Worm (Caenorhabditis elegans) whole organism, midembryonic: ENCODE data around the gene nspd-2.

Experiments
- T22C8.4 ChIP-seq: fragments of 200-800 bp; sonication (Bioruptor generic); IDR thresholded peaks from 2 replicates; pipeline ENCODE4 v1.3.6; 2022; ENCODE audit warnings: missing genetic modification characterization, missing compliant biosample characterization
- cog-1 ChIP-seq: sonication (generic microtip); optimal IDR thresholded peaks from 2 replicates; lab custom pipeline; 2016; ENCODE audit warnings: missing genetic modification characterization, missing compliant biosample characterization
- flt-1 ChIP-seq: fragments of 200-800 bp; sonication (Bioruptor generic); IDR thresholded peaks from 2 replicates; pipeline ENCODE4 v1.3.6; 2022; ENCODE audit warnings: missing genetic modification characterization, missing compliant biosample characterization
- klf-2 ChIP-seq: fragments of 200-800 bp; sonication (Bioruptor generic); conservative IDR thresholded peaks from 2 replicates; pipeline ENCODE4 v1.3.6; 2022; ENCODE audit warnings: missing genetic modification reagents, missing genetic modification characterization, missing compliant biosample characterization
- med-1 ChIP-seq: sonication (generic microtip); optimal IDR thresholded peaks from 2 replicates; lab custom pipeline; 2017; ENCODE audit warnings: missing genetic modification characterization, mild to moderate bottlenecking, missing compliant biosample characterization, antibody characterized with exemption, missing genetic modification reagents; ENCODE audit not compliant: insufficient read depth
- ref-1 ChIP-seq: fragments of 200-800 bp; sonication (Bioruptor generic); conservative IDR thresholded peaks from 2 replicates; pipeline ENCODE4 v1.3.6; 2022; ENCODE audit warnings: missing genetic modification reagents, missing genetic modification characterization, missing compliant biosample characterization
- tab-1 ChIP-seq: fragments of 200-800 bp; sonication (Bioruptor generic); IDR thresholded peaks from 2 replicates; pipeline ENCODE4 v1.3.6; 2022; ENCODE audit warnings: missing genetic modification characterization, missing compliant biosample characterization
- ztf-23 ChIP-seq: fragments of 200-800 bp; sonication (Bioruptor generic); IDR thresholded peaks from 2 replicates; pipeline ENCODE4 v1.3.6; 2022; ENCODE audit warnings: missing genetic modification reagents, missing genetic modification characterization, missing compliant biosample characterization
- ztf-29 ChIP-seq: fragments of 200-800 bp; sonication (Bioruptor generic); IDR thresholded peaks from 2 replicates; pipeline ENCODE4 v1.3.6; 2022; ENCODE audit warnings: missing genetic modification reagents, missing genetic modification characterization, missing compliant biosample characterization

The nspd-2 gene

DNA sequence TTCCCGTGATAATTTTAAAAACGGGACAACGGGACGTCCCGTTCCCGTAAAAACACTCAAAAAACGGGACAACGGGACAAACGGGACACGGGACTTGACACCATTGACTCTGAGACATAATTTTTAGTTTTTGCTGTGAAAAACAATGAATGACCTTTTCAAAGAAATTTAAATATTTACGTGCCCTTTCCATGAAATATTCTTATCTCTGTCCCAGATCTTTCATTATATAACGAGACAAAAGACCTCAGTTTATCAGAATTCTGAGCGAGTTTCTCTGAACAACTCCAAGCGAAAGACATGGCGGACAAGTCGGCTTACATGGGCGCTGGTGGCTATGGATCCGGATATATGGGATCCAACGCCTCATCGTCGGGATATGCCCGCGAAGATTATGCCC lies at the start of gene nspd-2:
Gene nspd-2, plus strand, starts transcription at position 301 of the 400 bp plus-strand sequence.
- TF ChIP-seq ztf-23 (GFP tag; lab: Robert Waterston, UW) (no peak), flt-1 (no peak)

DNA sequence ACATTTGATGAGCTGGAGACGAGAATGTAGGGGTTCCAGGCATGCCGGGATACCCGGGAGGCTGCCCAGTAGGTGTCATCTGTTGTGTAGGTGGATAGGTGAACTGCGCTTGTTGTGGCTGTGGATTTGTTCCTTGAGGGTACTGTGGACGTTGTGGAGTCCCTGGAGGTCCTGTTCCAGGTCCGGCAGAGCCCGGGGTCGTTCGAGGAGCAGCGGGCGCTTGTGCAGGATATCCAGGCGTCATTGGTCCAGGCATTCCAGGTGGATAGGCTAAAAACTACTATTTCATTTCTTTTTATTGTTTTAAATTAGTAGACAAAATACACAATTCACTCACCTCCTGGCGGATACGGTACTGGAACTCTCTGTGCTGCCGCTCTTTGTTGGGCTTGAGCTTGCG lies 48.6 kb upstream of the nspd-2 start:
- TF ChIP-seq T22C8.4 (GFP tag; lab: Robert Waterston, UW) (no peak), klf-2 (no peak), ztf-23 (GFP tag; lab: Robert Waterston, UW) (no peak), flt-1 (no peak), med-1 (GFP tag; lab: Kevin White, UChicago) (no peak), ref-1 (GFP tag; lab: Robert Waterston, UW) (no peak), ztf-29 (GFP tag; lab: Robert Waterston, UW) (no peak), cog-1 (no peak), tab-1 (GFP tag; lab: Robert Waterston, UW) (no peak)

DNA sequence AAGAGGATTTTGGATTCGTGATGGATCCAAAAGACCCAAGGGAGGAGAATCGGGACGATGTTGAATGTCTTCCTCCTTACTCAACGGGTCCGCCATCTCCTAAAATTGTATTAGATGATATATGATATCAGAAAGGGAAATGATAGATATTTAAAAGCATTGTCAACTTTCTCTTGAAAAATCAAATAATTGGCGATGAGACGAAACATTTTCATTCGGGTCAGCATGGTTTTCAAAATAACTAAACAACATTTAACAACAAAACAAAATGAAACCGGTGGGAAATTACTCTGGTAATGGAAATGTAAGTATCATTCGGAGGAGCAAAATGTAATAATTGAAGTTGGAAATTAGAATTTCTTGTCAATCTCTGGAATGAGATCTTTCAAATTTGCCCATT lies 47.4 kb upstream of the nspd-2 start, which contains the start of gene pis-1:
Gene pis-1, minus strand, starts transcription at position 101 of the 400 bp plus-strand sequence.
- TF ChIP-seq cog-1 (no peak), flt-1 (no peak), ztf-29 (GFP tag; lab: Robert Waterston, UW) (no peak), ztf-23 (GFP tag; lab: Robert Waterston, UW) (no peak), med-1 (GFP tag; lab: Kevin White, UChicago) (no peak), ref-1 (GFP tag; lab: Robert Waterston, UW) (no peak), klf-2 (no peak), tab-1 (GFP tag; lab: Robert Waterston, UW) (no peak), T22C8.4 (GFP tag; lab: Robert Waterston, UW) (no peak)

DNA sequence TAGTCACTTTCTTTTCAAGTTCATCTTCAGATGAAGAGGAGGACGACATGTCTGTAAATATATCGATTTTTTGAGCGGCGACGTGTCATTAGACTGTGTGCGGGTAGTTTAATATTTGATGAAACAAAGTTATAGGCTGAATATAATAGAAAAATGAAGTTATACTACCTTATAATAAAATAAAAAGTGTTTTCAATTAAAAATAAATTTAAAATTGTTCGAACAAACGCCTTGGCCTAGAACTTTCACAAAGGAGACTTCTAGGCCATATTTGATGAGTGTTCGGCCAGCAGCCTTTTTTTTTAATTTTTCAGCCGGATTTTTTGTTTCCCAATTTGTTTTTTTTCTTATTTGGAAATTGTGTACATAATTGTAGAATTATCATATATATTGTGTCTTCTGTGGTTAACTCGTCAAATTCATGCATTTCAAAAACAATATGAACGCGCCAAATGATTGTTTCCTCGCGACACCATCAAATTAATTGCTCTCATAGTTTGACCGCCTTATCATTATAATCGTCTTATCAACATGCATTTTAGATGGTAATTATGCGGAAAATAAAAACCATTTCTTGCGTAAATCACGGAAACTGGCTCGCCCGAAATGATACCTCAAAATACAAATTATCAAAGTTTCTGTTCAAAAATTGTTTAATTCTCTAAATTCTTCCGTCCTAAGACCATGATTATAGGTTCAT lies 46.4 kb upstream of the nspd-2 start, which contains the start of gene T13F2.2:
Gene T13F2.2, minus strand, starts transcription at position 51 of the 700 bp plus-strand sequence.
- TF ChIP-seq ref-1 (GFP tag; lab: Robert Waterston, UW) (no peak), ztf-29 (GFP tag; lab: Robert Waterston, UW) (no peak), klf-2 (no peak), tab-1 (GFP tag; lab: Robert Waterston, UW) (no peak), cog-1 (no peak), med-1 (GFP tag; lab: Kevin White, UChicago) (no peak), T22C8.4 (GFP tag; lab: Robert Waterston, UW) (no peak), flt-1 (no peak), ztf-23 (GFP tag; lab: Robert Waterston, UW) (no peak)

DNA sequence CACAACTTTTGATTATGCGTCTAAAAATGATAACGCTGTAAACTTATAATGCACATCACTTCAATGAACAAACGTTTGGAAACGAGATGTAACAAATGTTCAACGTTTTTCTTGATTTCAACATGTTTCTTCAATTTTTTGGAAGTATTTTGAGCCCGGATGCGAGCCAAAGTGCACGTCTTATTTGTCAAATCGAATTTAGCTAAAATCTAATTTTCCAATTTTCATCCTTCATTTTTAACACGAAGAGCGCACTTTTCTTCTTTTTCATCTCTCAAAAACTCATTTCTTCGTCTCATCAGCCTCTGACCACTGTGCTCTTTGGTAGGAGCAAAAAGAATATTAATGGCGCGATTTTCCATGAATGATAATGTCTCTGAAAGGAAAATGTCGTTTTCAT lies 45.6 kb upstream of the nspd-2 start:
- TF ChIP-seq cog-1, result no peak
- TF ChIP-seq T22C8.4 (GFP tag; lab: Robert Waterston, UW), result no peak
- no peak for TF ChIP-seq ref-1 (GFP tag; lab: Robert Waterston, UW)
- no peak for TF ChIP-seq klf-2
- TF ChIP-seq med-1 (GFP tag; lab: Kevin White, UChicago), result no peak
- TF ChIP-seq ztf-23 (GFP tag; lab: Robert Waterston, UW), result no peak
- no peak for TF ChIP-seq flt-1
- no peak for TF ChIP-seq ztf-29 (GFP tag; lab: Robert Waterston, UW)
- no peak for TF ChIP-seq tab-1 (GFP tag; lab: Robert Waterston, UW)

DNA sequence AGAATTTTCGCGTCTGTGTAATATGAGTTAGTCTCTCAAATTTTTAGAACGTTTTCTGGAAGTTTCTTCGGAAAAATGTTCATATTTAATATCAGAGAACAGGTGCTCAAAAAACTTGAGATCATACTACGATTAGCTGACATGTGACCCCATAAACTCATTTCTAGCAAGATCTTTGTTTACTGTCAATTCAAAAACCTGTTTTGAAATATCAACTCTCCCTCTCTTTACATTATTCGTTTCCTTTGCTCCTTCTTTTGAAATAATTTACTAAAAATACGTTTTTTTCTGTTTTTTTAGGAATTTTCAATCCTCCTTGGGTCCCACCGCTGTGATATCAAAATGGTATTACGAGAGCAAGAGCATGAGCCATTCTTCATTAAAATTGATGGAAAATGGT lies 44.7 kb upstream of the nspd-2 start, which contains the start of gene fat-4:
Gene fat-4, plus strand, starts transcription at position 301 of the 400 bp plus-strand sequence.
- TF ChIP-seq tab-1 (GFP tag; lab: Robert Waterston, UW) (no peak), flt-1 (no peak), med-1 (GFP tag; lab: Kevin White, UChicago) (no peak), ztf-23 (GFP tag; lab: Robert Waterston, UW) (no peak), ref-1 (GFP tag; lab: Robert Waterston, UW) (no peak), cog-1 (no peak), T22C8.4 (GFP tag; lab: Robert Waterston, UW) (no peak)

DNA sequence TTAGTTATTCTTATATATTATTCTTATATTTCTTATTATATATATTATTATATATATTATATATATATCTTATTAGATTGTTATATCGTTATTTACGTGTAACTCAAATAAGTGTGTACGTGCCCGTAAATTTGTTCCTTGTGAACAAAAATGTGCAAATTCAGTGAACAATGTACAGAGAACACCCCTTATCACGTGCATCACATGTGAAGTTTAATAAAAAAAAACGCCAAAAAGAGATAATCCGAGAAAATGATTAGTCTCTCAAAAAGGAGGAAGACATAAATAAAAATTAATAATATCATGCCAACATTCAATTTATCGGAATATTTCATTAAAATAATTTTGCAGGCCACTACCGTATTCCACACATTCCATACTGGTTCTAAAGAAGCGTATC lies 44.2 kb upstream of the nspd-2 start:
- TF ChIP-seq cog-1, result no peak
- no peak for TF ChIP-seq flt-1
- TF ChIP-seq med-1 (GFP tag; lab: Kevin White, UChicago), result no peak
- no peak for TF ChIP-seq ztf-23 (GFP tag; lab: Robert Waterston, UW)
- TF ChIP-seq ztf-29 (GFP tag; lab: Robert Waterston, UW), result no peak
- no peak for TF ChIP-seq tab-1 (GFP tag; lab: Robert Waterston, UW)
- TF ChIP-seq klf-2, result no peak
- no peak for TF ChIP-seq T22C8.4 (GFP tag; lab: Robert Waterston, UW)
- TF ChIP-seq ref-1 (GFP tag; lab: Robert Waterston, UW), result no peak

DNA sequence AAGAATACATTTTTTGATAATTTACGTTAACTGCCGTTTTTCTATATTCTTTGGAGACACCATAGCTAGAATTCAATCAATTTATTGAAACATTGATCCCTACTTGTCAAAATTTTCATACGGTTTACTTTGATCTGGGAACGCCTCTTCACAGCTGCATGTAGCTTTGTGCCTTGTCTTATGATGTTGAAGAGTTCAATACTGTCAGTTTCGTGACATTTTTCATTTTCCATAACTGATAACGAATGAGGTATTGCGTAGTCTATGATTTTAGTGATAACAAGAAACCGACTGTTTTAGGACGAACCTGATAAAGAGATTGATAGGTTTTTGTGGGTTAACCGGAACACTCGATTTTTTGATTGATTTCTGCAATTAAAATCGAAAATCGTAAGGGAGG lies 42.4 kb upstream of the nspd-2 start:
- TF ChIP-seq ref-1 (GFP tag; lab: Robert Waterston, UW), result no peak
- TF ChIP-seq klf-2, result no peak

DNA sequence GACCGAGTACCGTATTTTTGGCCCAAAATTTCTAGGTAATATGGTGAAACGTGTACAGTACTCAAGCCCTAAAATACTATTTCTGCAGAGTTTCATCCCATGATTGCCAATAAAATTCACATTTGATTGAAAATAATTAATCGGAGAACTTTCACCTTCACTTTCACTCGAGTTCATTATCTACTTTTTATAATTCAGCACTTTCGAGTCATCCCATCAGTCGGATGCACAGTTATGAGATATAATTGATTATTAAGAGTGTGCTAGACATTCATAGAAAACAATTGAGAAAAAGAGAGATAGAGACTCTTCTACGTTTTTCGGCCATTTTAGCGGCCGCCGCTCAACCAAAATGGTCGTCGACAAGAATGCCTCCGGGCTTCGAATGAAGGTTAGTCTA lies 41.1 kb upstream of the nspd-2 start, which contains the start of gene fat-3:
Gene fat-3, plus strand, starts transcription at position 313 of the 400 bp plus-strand sequence.
- TF ChIP-seq ztf-29 (GFP tag; lab: Robert Waterston, UW) (no peak), klf-2 (no peak), med-1 (GFP tag; lab: Kevin White, UChicago) (no peak), T22C8.4 (GFP tag; lab: Robert Waterston, UW) (no peak), cog-1 (no peak), ref-1 (GFP tag; lab: Robert Waterston, UW) (no peak), tab-1 (GFP tag; lab: Robert Waterston, UW) (no peak), ztf-23 (GFP tag; lab: Robert Waterston, UW) (no peak), flt-1 (no peak)

DNA sequence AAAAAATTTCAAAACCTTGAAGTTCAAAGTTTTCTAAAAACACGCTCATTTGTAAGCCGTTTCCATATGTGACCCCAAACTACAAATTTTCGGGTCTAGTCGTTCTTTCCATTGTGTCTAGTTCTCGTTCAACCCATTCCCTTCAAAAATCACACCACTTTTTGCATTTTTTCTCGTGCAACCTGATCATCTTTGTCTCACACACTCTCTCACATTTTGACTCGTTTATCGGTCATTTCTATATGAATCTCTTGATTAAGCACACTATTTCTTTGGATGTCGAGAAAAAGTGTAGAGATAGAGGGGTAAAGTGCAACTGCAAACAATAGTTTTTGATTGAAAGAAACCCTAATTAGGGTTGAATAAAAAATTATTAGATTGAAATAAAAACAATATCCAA lies 40.3 kb upstream of the nspd-2 start:
- TF ChIP-seq cog-1 (no peak), ref-1 (GFP tag; lab: Robert Waterston, UW) (no peak), flt-1 (no peak), T22C8.4 (GFP tag; lab: Robert Waterston, UW) (no peak), ztf-29 (GFP tag; lab: Robert Waterston, UW) (no peak)
